Worm (Caenorhabditis elegans): ENCODE results near the gene Y57E12B.10.

The Y57E12B.10 gene

ce11 chrV:6969950-6970532 lies 34.3 kb upstream of the Y57E12B.10 start, which contains the start of gene ptr-15:
Gene ptr-15, minus strand, starts transcription at chrV:6970000.
- TF ChIP-seq ceh-6 (GFP tag; optimal IDR thresholded peaks at IDR 0.05) (no peak), elt-2 (tag; optimal IDR thresholded peaks at IDR 0.05) (no peak), tbx-2 (tag; optimal IDR thresholded peaks at IDR 0.05) (no peak), K09A11.1 (tag; optimal IDR thresholded peaks at IDR 0.05; ENCODE audit: insufficient read depth) (no peak), nfya-1 (tag; optimal IDR thresholded peaks at IDR 0.05) (peak; percentile 11), hlh-15 (tag; optimal IDR thresholded peaks at IDR 0.05) (no peak), madf-2 (tag; optimal IDR thresholded peaks at IDR 0.05) (no peak), unc-55 (GFP tag; optimal IDR thresholded peaks at IDR 0.05) (peak; percentile 30), K02D7.2 (tag; optimal IDR thresholded peaks at IDR 0.05) (no peak), nhr-11 (tag; optimal IDR thresholded peaks at IDR 0.05) (no peak), pros-1 (tag; optimal IDR thresholded peaks at IDR 0.05) (peak; percentile 57)

ce11 chrV:6956237-6956636 lies 20.5 kb upstream of the Y57E12B.10 start, which contains the start of gene mec-1:
Gene mec-1, plus strand, starts transcription at chrV:6956537.
- TF ChIP-seq tbx-2 (tag; optimal IDR thresholded peaks at IDR 0.05): no peak
- TF ChIP-seq zip-5 (tag; optimal IDR thresholded peaks at IDR 0.05): no peak
- no peak for TF ChIP-seq nhr-11 (tag; optimal IDR thresholded peaks at IDR 0.05)
- TF ChIP-seq mec-3 (tag; optimal IDR thresholded peaks at IDR 0.05; ENCODE audit: borderline replicate concordance): no peak
- no peak for TF ChIP-seq nfya-1 (tag; optimal IDR thresholded peaks at IDR 0.05)
- TF ChIP-seq ref-2 (tag; optimal IDR thresholded peaks at IDR 0.05): no peak
- no peak for TF ChIP-seq tbx-7 (tag; optimal IDR thresholded peaks at IDR 0.05)
- TF ChIP-seq che-1 (tag; optimal IDR thresholded peaks at IDR 0.05): no peak
- TF ChIP-seq ceh-22 (tag; optimal IDR thresholded peaks at IDR 0.05): no peak
- TF ChIP-seq K09A11.1 (tag; optimal IDR thresholded peaks at IDR 0.05; ENCODE audit: insufficient read depth): no peak
- TF ChIP-seq ceh-9 (tag; optimal IDR thresholded peaks at IDR 0.05): no peak
- no peak for TF ChIP-seq ceh-45 (GFP tag; IDR thresholded peaks at IDR 0.05)
- TF ChIP-seq fkh-10 (GFP tag; optimal IDR thresholded peaks at IDR 0.05): no peak
- no peak for TF ChIP-seq pat-9 (tag; optimal IDR thresholded peaks at IDR 0.05)
- TF ChIP-seq fkh-6 (tag; optimal IDR thresholded peaks at IDR 0.05): no peak

- TF ChIP-seq odd-2 (tag; optimal IDR thresholded peaks at IDR 0.05) (no peak), syd-9 (tag; optimal IDR thresholded peaks at IDR 0.05) (no peak), mec-3 (tag; optimal IDR thresholded peaks at IDR 0.05; ENCODE audit: borderline replicate concordance) (no peak), pha-4 (tag; optimal IDR thresholded peaks at IDR 0.05) (no peak), hlh-30 (tag; optimal IDR thresholded peaks at IDR 0.05; ENCODE audit: insufficient read depth) (no peak), ceh-18 (tag; optimal IDR thresholded peaks at IDR 0.05) (no peak), ttx-3 (tag; optimal IDR thresholded peaks at IDR 0.05) (no peak), F13H6.1 (tag; optimal IDR thresholded peaks at IDR 0.05) (no peak), ceh-48 (tag; optimal IDR thresholded peaks at IDR 0.05) (no peak), unc-42 (tag; optimal IDR thresholded peaks at IDR 0.05) (no peak), gmeb-2 (tag; optimal IDR thresholded peaks at IDR 0.05) (no peak), nfya-1 (tag; optimal IDR thresholded peaks at IDR 0.05) (no peak), fkh-10 (GFP tag; optimal IDR thresholded peaks at IDR 0.05) (no peak), ama-1 (optimal IDR thresholded peaks at IDR 0.05) (no peak), ceh-45 (GFP tag; IDR thresholded peaks at IDR 0.05) (no peak), ceh-22 (tag; optimal IDR thresholded peaks at IDR 0.05) (no peak), sox-4 (tag; optimal IDR thresholded peaks at IDR 0.05) (no peak)
These were observed 18.0 kb upstream of the Y57E12B.10 start, which contains the start of gene srg-31 for ce11 chrV:6953797-6954196. Gene srg-31, minus strand, starts transcription at chrV:6953897.

- TF ChIP-seq sox-2 (GFP tag; IDR thresholded peaks at IDR 0.05) (no peak), unc-3 (GFP tag; conservative IDR thresholded peaks at IDR 0.05) (no peak), unc-3 (tag; optimal IDR thresholded peaks at IDR 0.05) (no peak), ama-1 (optimal IDR thresholded peaks at IDR 0.05) (no peak), nhr-232 (tag; optimal IDR thresholded peaks at IDR 0.05) (no peak), pat-9 (tag; optimal IDR thresholded peaks at IDR 0.05) (no peak), syd-9 (tag; optimal IDR thresholded peaks at IDR 0.05) (no peak), lim-6 (tag; optimal IDR thresholded peaks at IDR 0.05) (no peak), eyg-1 (tag; optimal IDR thresholded peaks at IDR 0.05) (no peak)
These were observed 15.5 kb upstream of the Y57E12B.10 start, which contains the start of gene T07H8.11 for ce11 chrV:6951306-6951705. Gene T07H8.11, minus strand, starts transcription at chrV:6951406.
